Worm (Caenorhabditis elegans): ENCODE measurements around the gene hmgr-1.

ce11 chrIII:7365602-7366001 is 6.3 kb downstream of the hmgr-1 start, which contains the start of gene F08F8.11:
- TF ChIP-seq him-1 (tag; optimal IDR thresholded peaks at IDR 0.05) (no peak), W03F9.2 (tag; optimal IDR thresholded peaks at IDR 0.05) (no peak), dao-5 (tag; optimal IDR thresholded peaks at IDR 0.05) (no peak)

All from whole organism, L4/young adult.